Worm (Caenorhabditis elegans) whole organism, L3 larva: ENCODE data around the gene catp-6.

Experiments
- aly-2 ChIP-seq: fragments of 150-350 bp; optimal IDR thresholded peaks from 2 replicates; lab custom pipeline; 2014; ENCODE audit warnings: missing biosample characterization, missing genetic modification characterization
- ama-1 ChIP-seq: fragments of 150-350 bp; optimal IDR thresholded peaks from 2 replicates; lab custom pipeline; 2018
- egl-5 ChIP-seq: fragments of 150-350 bp; optimal IDR thresholded peaks from 2 replicates; lab custom pipeline; 2017; ENCODE audit warnings: missing biosample characterization, missing genetic modification reagents, missing genetic modification characterization, inconsistent platforms
- elt-1 ChIP-seq: fragments of 150-350 bp; optimal IDR thresholded peaks from 2 replicates; lab custom pipeline; 2014; ENCODE audit warnings: missing biosample characterization, missing genetic modification characterization
- elt-2 ChIP-seq: sonication (generic microtip); optimal IDR thresholded peaks from 2 replicates; lab custom pipeline; 2016; ENCODE audit warnings: missing genetic modification reagents, mild to moderate bottlenecking, missing genetic modification characterization, missing compliant biosample characterization
- eor-1 ChIP-seq, 2 experiments: fragments of 150-350 bp; optimal IDR thresholded peaks; 2 replicates each; lab custom pipeline; 2014 to 2018; ENCODE audit warnings: missing biosample characterization in 2 of 2, missing genetic modification characterization in 2 of 2
- fkh-10 ChIP-seq: sonication (generic microtip); optimal IDR thresholded peaks from 2 replicates; lab custom pipeline; 2017; ENCODE audit warnings: missing biosample characterization, missing genetic modification reagents, missing genetic modification characterization
- nhr-11 ChIP-seq: fragments of 150-350 bp; optimal IDR thresholded peaks from 2 replicates; lab custom pipeline; 2014; ENCODE audit warnings: missing biosample characterization, missing genetic modification characterization
- nhr-237 ChIP-seq: fragments of 150-350 bp; optimal IDR thresholded peaks from 2 replicates; lab custom pipeline; 2014; ENCODE audit warnings: missing biosample characterization, missing genetic modification characterization
- pha-4 ChIP-seq: fragments of 150-350 bp; optimal IDR thresholded peaks from 2 replicates; lab custom pipeline; 2014; ENCODE audit warnings: missing biosample characterization, missing genetic modification reagents, missing genetic modification characterization
- pqm-1 ChIP-seq: fragments of 150-350 bp; optimal IDR thresholded peaks from 2 replicates; lab custom pipeline; 2017; ENCODE audit warnings: missing biosample characterization, missing genetic modification characterization, inconsistent platforms
- skn-1 ChIP-seq: fragments of 150-350 bp; optimal IDR thresholded peaks from 2 replicates; lab custom pipeline; 2014; ENCODE audit warnings: missing biosample characterization, missing genetic modification characterization
- tbx-2 ChIP-seq: sonication (generic microtip); optimal IDR thresholded peaks from 2 replicates; lab custom pipeline; 2016; ENCODE audit warnings: mild to moderate bottlenecking, missing genetic modification characterization, missing compliant biosample characterization
- ztf-11 ChIP-seq: fragments of 150-350 bp; optimal IDR thresholded peaks from 2 replicates; lab custom pipeline; 2014; ENCODE audit warnings: missing biosample characterization, missing genetic modification characterization

DNA sequence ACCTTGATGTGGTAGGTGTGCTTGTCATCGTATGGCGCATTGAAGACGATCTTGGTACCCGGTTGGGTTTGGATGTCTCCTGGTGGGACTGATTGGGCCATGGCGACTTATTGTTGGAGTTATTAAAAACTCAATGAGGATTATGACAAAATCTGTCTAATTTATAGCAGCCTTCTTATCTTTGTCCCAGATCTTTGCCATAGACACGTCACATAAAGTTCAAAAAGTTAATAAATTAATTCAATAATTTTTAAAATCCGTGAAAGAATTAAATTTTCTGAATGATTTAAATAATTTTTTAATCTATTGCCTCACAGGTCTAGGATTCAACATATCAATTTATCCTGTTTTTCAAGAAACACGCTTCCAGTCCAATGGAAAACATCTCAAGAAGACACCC, 11.9 kb upstream of the catp-6 start, which contains the start of gene msp-81:
- TF ChIP-seq fkh-10 (GFP tag; lab: Kevin White, UChicago) (no peak), ztf-11 (tag; lab: Kevin White, UChicago) (no peak), nhr-237 (tag; lab: Kevin White, UChicago) (no peak), skn-1 (tag; lab: Kevin White, UChicago) (no peak), pqm-1 (no peak), aly-2 (tag; lab: Kevin White, UChicago) (no peak), tbx-2 (tag; lab: Kevin White, UChicago) (no peak), ama-1 (lab: Kevin White, UChicago) (no peak), elt-2 (tag; lab: Kevin White, UChicago) (no peak), nhr-11 (tag; lab: Kevin White, UChicago) (no peak), eor-1 (tag; optimal IDR thresholded peaks at IDR 0.05; lab: Kevin White, UChicago) (no peak), pha-4 (tag; lab: Kevin White, UChicago) (no peak), egl-5 (no peak), elt-1 (tag; lab: Kevin White, UChicago) (no peak)
